Worm (Caenorhabditis elegans): ENCODE measurements around the gene F11D5.5.

The F11D5.5 gene

ce11 chrX:3351526-3351925, 49.7 kb downstream of the F11D5.5 start, which contains the start of gene ZK816.1:
ZK816.1 (plus strand) TSS chrX:3351712.
- TF ChIP-seq mxl-1 (tag; optimal IDR thresholded peaks at IDR 0.05), result no peak
- TF ChIP-seq ztf-26 (tag; optimal IDR thresholded peaks at IDR 0.05), result no peak
- no peak for TF ChIP-seq let-607 (tag; optimal IDR thresholded peaks at IDR 0.05)
- TF ChIP-seq hmg-20 (GFP tag; IDR thresholded peaks at IDR 0.05), result no peak
- no peak for TF ChIP-seq ccch-3 (GFP tag; optimal IDR thresholded peaks at IDR 0.05)

All from whole organism, young adult.